Worm (Caenorhabditis elegans): ENCODE data around the gene Y82E9BL.18.
"Not testable (repeated sequence)": the region's sequence is repeated elsewhere in the genome, so short reads cannot be mapped to it uniquely, and the experiment has no call there.

Y82E9BL.18 gene

DNA sequence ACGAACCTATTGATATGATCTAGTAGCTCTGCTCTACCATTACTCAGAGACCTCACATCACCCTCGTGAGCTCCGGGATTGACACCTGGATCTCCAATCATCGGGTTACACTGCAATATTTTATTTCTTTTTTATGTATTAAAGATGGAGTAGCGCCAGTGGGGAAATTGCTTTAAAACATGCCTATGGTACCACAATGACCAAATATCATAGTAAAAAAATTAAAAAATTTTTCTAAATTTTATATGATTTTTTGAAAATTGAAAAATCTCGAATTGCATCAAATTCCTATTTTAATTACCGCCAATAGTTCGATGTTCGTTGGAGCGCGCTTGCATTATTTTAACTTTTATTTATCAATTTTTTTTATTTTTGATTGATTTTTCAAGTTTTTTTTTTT lies 51.3 kb downstream of the Y82E9BL.18 start, which contains the start of gene pals-40:
pals-40 (minus strand) TSS at position 101 of the 400 bp plus-strand sequence.
- not testable (repeated sequence) for TF ChIP-seq aha-1 (tag); egl-43 (GFP tag; IDR thresholded peaks at IDR 0.05); nhr-77 (tag; optimal IDR thresholded peaks at IDR 0.05)

All from whole organism, L4 larva.